Worm (Caenorhabditis elegans) whole organism, L2 larva: ENCODE measurements around the gene T12D8.9.

Source experiments
- C34F6.9 ChIP-seq: fragments of 150-350 bp; optimal IDR thresholded peaks from 2 replicates; lab custom pipeline; 2014; ENCODE audit warnings: missing biosample characterization, missing genetic modification characterization
- F13H6.1 ChIP-seq: sonication (generic microtip); optimal IDR thresholded peaks from 2 replicates; lab custom pipeline; 2016; ENCODE audit warnings: missing genetic modification characterization, missing compliant biosample characterization
- R02D3.7 ChIP-seq: fragments of 150-350 bp; optimal IDR thresholded peaks from 2 replicates; lab custom pipeline; 2014; ENCODE audit warnings: missing biosample characterization, missing genetic modification characterization
- alr-1 ChIP-seq: fragments of 150-350 bp; optimal IDR thresholded peaks from 2 replicates; lab custom pipeline; 2014; ENCODE audit warnings: missing biosample characterization, missing genetic modification characterization
- aly-2 ChIP-seq: fragments of 150-350 bp; optimal IDR thresholded peaks from 2 replicates; lab custom pipeline; 2014; ENCODE audit warnings: missing biosample characterization, missing genetic modification characterization
- ama-1 ChIP-seq: fragments of 150-350 bp; optimal IDR thresholded peaks from 2 replicates; lab custom pipeline; 2018; ENCODE audit warnings: inconsistent platforms
- blmp-1 ChIP-seq: sonication (generic microtip); optimal IDR thresholded peaks from 2 replicates; lab custom pipeline; 2017; ENCODE audit warnings: missing genetic modification characterization, mild to moderate bottlenecking, missing compliant biosample characterization, antibody characterized with exemption, moderate library complexity; ENCODE audit not compliant: insufficient read depth
- crh-2 ChIP-seq: sonication (generic microtip); optimal IDR thresholded peaks from 2 replicates; lab custom pipeline; 2017; ENCODE audit warnings: missing biosample characterization, missing genetic modification characterization
- dmd-4 ChIP-seq: sonication (generic microtip); optimal IDR thresholded peaks from 2 replicates; lab custom pipeline; 2017; ENCODE audit warnings: missing biosample characterization, missing genetic modification characterization
- egl-27 ChIP-seq: sonication (generic microtip); optimal IDR thresholded peaks from 3 replicates; lab custom pipeline; 2017; ENCODE audit warnings: missing biosample characterization, missing genetic modification reagents, missing genetic modification characterization
- elt-1 ChIP-seq: fragments of 150-350 bp; optimal IDR thresholded peaks from 2 replicates; lab custom pipeline; 2014; ENCODE audit warnings: missing biosample characterization, missing genetic modification characterization
- fos-1 ChIP-seq: fragments of 150-350 bp; optimal IDR thresholded peaks from 2 replicates; lab custom pipeline; 2014; ENCODE audit warnings: missing biosample characterization, missing genetic modification characterization
- gmeb-1 ChIP-seq: fragments of 150-350 bp; optimal IDR thresholded peaks from 2 replicates; lab custom pipeline; 2014; ENCODE audit warnings: missing biosample characterization, missing genetic modification characterization
- lin-11 ChIP-seq: fragments of 150-350 bp; sonication (generic microtip); optimal IDR thresholded peaks from 2 replicates; lab custom pipeline; 2014; ENCODE audit warnings: missing biosample characterization, missing genetic modification characterization, inconsistent platforms, mixed read lengths
- lsy-2 ChIP-seq, 2 experiments: fragments of 150-350 bp in 1 of 2; sonication (generic microtip) in 1 of 2; optimal IDR thresholded peaks; 2 replicates each; lab custom pipeline; 2014 to 2017; ENCODE audit warnings: missing biosample characterization in 2 of 2, missing genetic modification characterization in 2 of 2
- mdl-1 ChIP-seq, 2 experiments: fragments of 150-350 bp in 1 of 2; sonication (generic microtip) in 1 of 2; optimal IDR thresholded peaks; 2 replicates each; lab custom pipeline; 2017; ENCODE audit warnings: missing biosample characterization in 2 of 2, missing genetic modification characterization in 2 of 2
- nhr-10 ChIP-seq: sonication (generic microtip); optimal IDR thresholded peaks from 2 replicates; lab custom pipeline; 2017; ENCODE audit warnings: missing biosample characterization, missing genetic modification characterization
- nhr-12 ChIP-seq: fragments of 150-350 bp; optimal IDR thresholded peaks from 2 replicates; lab custom pipeline; 2014; ENCODE audit warnings: missing biosample characterization, missing genetic modification characterization
- nhr-129 ChIP-seq: fragments of 150-350 bp; optimal IDR thresholded peaks from 2 replicates; lab custom pipeline; 2014; ENCODE audit warnings: missing biosample characterization, missing genetic modification characterization
- nhr-21 ChIP-seq: fragments of 150-350 bp; optimal IDR thresholded peaks from 2 replicates; lab custom pipeline; 2014; ENCODE audit warnings: missing biosample characterization, missing genetic modification characterization
- nhr-237 ChIP-seq: fragments of 150-350 bp; optimal IDR thresholded peaks from 2 replicates; lab custom pipeline; 2014; ENCODE audit warnings: missing biosample characterization, missing genetic modification characterization
- nhr-25 ChIP-seq: fragments of 150-350 bp; sonication (generic microtip); optimal IDR thresholded peaks from 3 replicates; lab custom pipeline; 2014; ENCODE audit warnings: missing biosample characterization, missing genetic modification characterization
- nhr-6 ChIP-seq: fragments of 150-350 bp; optimal IDR thresholded peaks from 2 replicates; lab custom pipeline; 2014; ENCODE audit warnings: missing biosample characterization, missing genetic modification characterization
- nhr-77 ChIP-seq: fragments of 150-350 bp; optimal IDR thresholded peaks from 2 replicates; lab custom pipeline; 2014; ENCODE audit warnings: missing biosample characterization, missing genetic modification characterization
- peb-1 ChIP-seq: fragments of 150-350 bp; optimal IDR thresholded peaks from 2 replicates; lab custom pipeline; 2014; ENCODE audit warnings: missing biosample characterization, missing genetic modification characterization
- sem-4 ChIP-seq: fragments of 150-350 bp; optimal IDR thresholded peaks from 2 replicates; lab custom pipeline; 2014; ENCODE audit warnings: missing biosample characterization, missing genetic modification reagents, missing genetic modification characterization
- sma-9 ChIP-seq, 2 experiments: fragments of 150-350 bp in 1 of 2; sonication (generic microtip) in 1 of 2; optimal IDR thresholded peaks; 2 replicates each; lab custom pipeline; 2014 to 2016; ENCODE audit warnings: missing genetic modification characterization in 2 of 2, mild to moderate bottlenecking in 1 of 2, missing biosample characterization in 1 of 2, missing compliant biosample characterization in 1 of 2, missing genetic modification reagents in 1 of 2, moderate library complexity in 1 of 2
- snpc-4 ChIP-seq: fragments of 150-350 bp; optimal IDR thresholded peaks from 2 replicates; lab custom pipeline; 2014; ENCODE audit warnings: missing biosample characterization, missing genetic modification characterization
- unc-39 ChIP-seq: fragments of 150-350 bp; optimal IDR thresholded peaks from 2 replicates; lab custom pipeline; 2014; ENCODE audit warnings: missing biosample characterization, missing genetic modification characterization
- unc-55 ChIP-seq: fragments of 150-350 bp; sonication (generic microtip); optimal IDR thresholded peaks from 3 replicates; lab custom pipeline; 2014; ENCODE audit warnings: missing biosample characterization, missing genetic modification reagents, missing genetic modification characterization
- zag-1 ChIP-seq: fragments of 150-350 bp; optimal IDR thresholded peaks from 2 replicates; lab custom pipeline; 2014; ENCODE audit warnings: missing biosample characterization, missing genetic modification characterization
- ztf-1 ChIP-seq: fragments of 200-800 bp; sonication (Bioruptor generic); conservative IDR thresholded peaks from 2 replicates; pipeline ENCODE4 v1.3.6; 2022; ENCODE audit warnings: missing genetic modification characterization, missing compliant biosample characterization
- ztf-11 ChIP-seq: sonication (generic microtip); optimal IDR thresholded peaks from 2 replicates; lab custom pipeline; 2017; ENCODE audit warnings: missing biosample characterization, missing genetic modification characterization
- ztf-4 ChIP-seq: fragments of 150-350 bp; optimal IDR thresholded peaks from 2 replicates; lab custom pipeline; 2014; ENCODE audit warnings: missing biosample characterization, missing genetic modification characterization

T12D8.9 gene

DNA sequence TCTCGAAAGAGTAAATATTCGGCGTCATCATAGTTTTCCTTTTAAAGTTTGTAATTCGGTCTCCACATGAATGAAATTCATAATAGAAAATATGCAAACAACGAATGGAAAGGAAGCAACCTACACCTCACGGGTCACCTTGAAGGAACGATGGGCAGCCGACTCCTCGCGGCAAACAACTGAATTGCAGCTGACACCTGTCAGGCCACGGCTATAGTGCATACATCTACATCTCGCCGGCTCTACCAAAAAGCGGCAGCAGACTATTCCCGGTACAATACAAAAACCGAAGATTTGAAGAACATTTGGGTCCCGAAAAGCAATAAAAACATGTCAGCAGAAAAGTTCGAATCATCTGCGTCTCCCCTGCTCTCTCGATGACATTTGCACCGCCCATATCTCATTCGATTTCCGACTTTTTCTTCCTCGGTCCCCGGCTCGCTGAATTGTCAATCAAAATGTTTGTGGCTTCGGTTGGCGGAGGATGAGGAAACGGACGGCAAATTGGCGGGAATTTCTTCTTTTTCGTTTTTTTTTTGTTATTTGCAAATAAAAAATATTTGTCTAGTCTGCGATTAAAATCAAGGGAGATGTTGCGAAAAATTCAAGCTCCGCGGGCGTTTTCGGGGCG lies 18.9 kb downstream of the T12D8.9 start:
- TF ChIP-seq lsy-2 (tag; optimal IDR thresholded peaks at IDR 0.05; lab: Kevin White, UChicago) (peak in 1 of 2 experiments; percentile 30), sma-9 (GFP tag; optimal IDR thresholded peaks at IDR 0.05; lab: Kevin White, UChicago) (peak; percentile 4), sma-9 (tag; optimal IDR thresholded peaks at IDR 0.05; lab: Kevin White, UChicago) (no peak), snpc-4 (peak; percentile 59), nhr-237 (tag; lab: Kevin White, UChicago) (no peak), peb-1 (tag; lab: Kevin White, UChicago) (no peak), unc-55 (no peak), C34F6.9 (peak; percentile 48), zag-1 (peak; percentile 19), F13H6.1 (tag; lab: Kevin White, UChicago) (peak; percentile 6), egl-27 (tag; lab: Kevin White, UChicago) (no peak), nhr-12 (tag; lab: Kevin White, UChicago) (no peak), mdl-1 (tag; optimal IDR thresholded peaks at IDR 0.05; lab: Kevin White, UChicago) (no peak), nhr-129 (peak; percentile 10)

ce11 chrIII:13637681-13638080 lies 20.8 kb downstream of the T12D8.9 start:
- TF ChIP-seq mdl-1 (tag; optimal IDR thresholded peaks at IDR 0.05; lab: Kevin White, UChicago) (peak in 1 of 2 experiments; percentile 35), ztf-11 (no peak), nhr-6 (tag; lab: Kevin White, UChicago) (no peak), C34F6.9 (peak; percentile 51), elt-1 (tag; lab: Kevin White, UChicago) (no peak), lsy-2 (tag; optimal IDR thresholded peaks at IDR 0.05; lab: Kevin White, UChicago) (peak in 1 of 2 experiments; percentile 46), nhr-10 (tag; lab: Kevin White, UChicago) (no peak), F13H6.1 (tag; lab: Kevin White, UChicago) (peak; percentile 31), unc-55 (peak; percentile 5), nhr-21 (tag; lab: Kevin White, UChicago) (no peak), ama-1 (lab: Kevin White, UChicago) (no peak)
- TF ChIP-seq, all 48 proteins: peak for 5

DNA sequence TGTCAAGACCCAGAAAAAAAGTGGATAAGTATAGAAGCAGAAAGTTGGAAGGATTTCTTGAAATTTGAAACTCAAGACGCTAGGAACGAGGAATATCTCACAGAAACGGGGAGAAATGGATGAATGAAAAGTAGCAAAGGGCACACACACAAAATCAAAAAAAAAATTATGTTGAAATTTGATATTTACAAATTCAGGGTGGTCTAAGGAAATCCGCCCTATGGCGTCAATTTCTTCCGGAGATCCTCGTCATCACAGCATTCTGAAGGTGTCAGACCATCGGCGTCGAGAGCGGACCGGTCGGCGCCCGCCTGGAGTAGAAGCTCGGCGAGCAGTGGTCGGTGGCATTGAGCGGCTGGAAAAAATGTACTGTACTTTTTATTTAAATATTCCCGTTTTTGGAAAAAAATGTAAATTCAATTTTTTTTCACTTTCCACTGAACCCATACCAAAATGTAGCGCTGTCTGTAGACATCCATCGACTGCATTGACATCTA lies 23.1 kb downstream of the T12D8.9 start:
- TF ChIP-seq alr-1 (tag; lab: Kevin White, UChicago) (no peak), nhr-237 (tag; lab: Kevin White, UChicago) (no peak), sem-4 (no peak), elt-1 (tag; lab: Kevin White, UChicago) (no peak), snpc-4 (no peak), aly-2 (tag; lab: Kevin White, UChicago) (no peak)
- TF ChIP-seq, all 48 proteins: peak for 0

- TF ChIP-seq gmeb-1 (tag; lab: Kevin White, UChicago) (no peak), zag-1 (no peak), unc-39 (tag; lab: Kevin White, UChicago) (no peak), nhr-129 (no peak), lsy-2 (tag; optimal IDR thresholded peaks at IDR 0.05; lab: Kevin White, UChicago) (no peak), lin-11 (tag; lab: Kevin White, UChicago) (no peak), nhr-25 (no peak), dmd-4 (tag; lab: Kevin White, UChicago) (no peak)
Observed at ce11 chrIII:13640869-13641268, 24.0 kb downstream of the T12D8.9 start.

ce11 chrIII:13641588-13641987 lies 24.7 kb downstream of the T12D8.9 start, which contains the start of gene acbp-5:
acbp-5 (minus strand) TSS chrIII:13641688.
- TF ChIP-seq lsy-2 (tag; optimal IDR thresholded peaks at IDR 0.05; lab: Kevin White, UChicago): no peak

- no peak for TF ChIP-seq nhr-77
- no peak for TF ChIP-seq alr-1 (tag; lab: Kevin White, UChicago)
- TF ChIP-seq nhr-10 (tag; lab: Kevin White, UChicago): no peak
- TF ChIP-seq nhr-129: no peak
- no peak for TF ChIP-seq ztf-4
- no peak for TF ChIP-seq fos-1
- no peak for TF ChIP-seq R02D3.7 (tag; lab: Kevin White, UChicago)
- TF ChIP-seq snpc-4: no peak
- no peak for TF ChIP-seq crh-2 (tag; lab: Kevin White, UChicago)
- no peak for TF ChIP-seq egl-27 (tag; lab: Kevin White, UChicago)
- TF ChIP-seq elt-1 (tag; lab: Kevin White, UChicago): no peak
- no peak for TF ChIP-seq nhr-25
- TF ChIP-seq dmd-4 (tag; lab: Kevin White, UChicago): no peak
- TF ChIP-seq blmp-1 (tag; lab: Kevin White, UChicago): no peak
- no peak for TF ChIP-seq gmeb-1 (tag; lab: Kevin White, UChicago)
- TF ChIP-seq ztf-1 (GFP tag; lab: Robert Waterston, UW): no peak
- TF ChIP-seq, all 48 proteins: peak for 0
Observed at ce11 chrIII:13642227-13642626, 25.3 kb downstream of the T12D8.9 start, which contains the start of gene T12D8.10. T12D8.10 (minus strand) TSS chrIII:13642327.
